Fruit fly (Drosophila melanogaster): ENCODE measurements around the gene CG42688.

Gene CG42688

DNA sequence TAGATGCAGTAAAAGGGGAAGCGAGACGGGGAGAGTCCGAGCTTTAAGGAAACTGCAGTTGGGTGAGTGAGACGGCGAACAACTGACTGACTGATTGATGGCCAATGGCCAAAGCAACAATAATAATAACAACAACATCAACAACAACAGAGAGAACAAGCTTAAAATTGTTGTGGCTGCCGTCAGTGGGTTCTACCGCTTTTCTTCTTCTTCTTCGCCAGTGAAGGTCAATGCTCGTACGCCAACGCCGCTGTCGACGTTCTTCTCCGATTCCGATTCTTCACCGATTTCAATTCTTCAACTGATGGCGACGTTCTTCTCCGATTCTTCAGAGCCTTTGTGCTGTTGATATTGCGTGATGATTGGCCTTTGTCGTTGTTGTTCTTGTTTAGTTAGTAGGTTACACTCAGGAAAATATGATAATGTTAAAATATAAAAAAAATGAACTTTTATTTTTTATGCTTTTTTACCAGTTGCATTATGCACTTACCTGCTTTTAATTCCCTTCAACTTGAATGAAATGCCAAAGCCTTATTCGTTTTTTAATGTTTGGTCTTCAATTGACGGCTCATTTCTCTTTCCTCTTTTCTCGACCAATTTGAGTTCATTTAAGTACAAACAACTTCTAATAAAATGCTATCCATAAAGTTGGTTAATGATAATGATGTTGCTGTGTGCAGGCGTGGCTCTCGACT, 40.3 kb downstream of the CG42688 start (continued):
- TF ChIP-seq CG7839 (tag; optimal IDR thresholded peaks at IDR 0.05) (peak; percentile 22), prd (optimal IDR thresholded peaks at IDR 0.05) (no peak), prd (GFP tag; IDR thresholded peaks at IDR 0.05) (0 out of 3 replicates have a peak, but pooled peaks have one; percentile 16), Side (GFP tag; optimal IDR thresholded peaks at IDR 0.05) (no peak), CG7786 (GFP tag; optimal IDR thresholded peaks at IDR 0.05) (no peak), CG4730 (GFP tag; IDR thresholded peaks at IDR 0.05) (no peak), CG1832 (GFP tag; optimal IDR thresholded peaks at IDR 0.05) (peak; percentile 13), Hand (GFP tag; optimal IDR thresholded peaks at IDR 0.05) (no peak), bcd (GFP tag; optimal IDR thresholded peaks at IDR 0.05) (no peak), run (tag; optimal IDR thresholded peaks at IDR 0.05) (no peak), CG2120 (GFP tag; optimal IDR thresholded peaks at IDR 0.05) (peak; percentile 34), cad (GFP tag; optimal IDR thresholded peaks at IDR 0.05) (no peak), gt (GFP tag; IDR thresholded peaks at IDR 0.05) (no peak), hkb (optimal IDR thresholded peaks at IDR 0.05) (no peak), hkb (GFP tag; IDR thresholded peaks at IDR 0.05) (no peak), CG4707 (GFP tag; optimal IDR thresholded peaks at IDR 0.05) (no peak), YL-1 (GFP tag; optimal IDR thresholded peaks at IDR 0.05) (no peak), CG9876 (GFP tag; optimal IDR thresholded peaks at IDR 0.05) (no peak), az2 (GFP tag; optimal IDR thresholded peaks at IDR 0.05) (no peak), Pdp1 (GFP tag; optimal IDR thresholded peaks at IDR 0.05) (peak in 1 of 2 experiments; percentile 6), Atf-2 (GFP tag; optimal IDR thresholded peaks at IDR 0.05) (no peak), H2.0 (GFP tag; IDR thresholded peaks at IDR 0.05) (no peak), CG15601 (tag; optimal IDR thresholded peaks at IDR 0.05) (no peak), p53 (GFP tag; optimal IDR thresholded peaks at IDR 0.05) (no peak), Abd-B (GFP tag; optimal IDR thresholded peaks at IDR 0.05) (no peak), CG12219 (GFP tag; optimal IDR thresholded peaks at IDR 0.05) (no peak), CG8944 (GFP tag; optimal IDR thresholded peaks at IDR 0.05) (no peak), dan (GFP tag; IDR thresholded peaks at IDR 0.05) (no peak), Stat92E (GFP tag; optimal IDR thresholded peaks at IDR 0.05) (no peak), salm (tag; optimal IDR thresholded peaks at IDR 0.05) (no peak), CG18262 (tag; optimal IDR thresholded peaks at IDR 0.05) (peak; percentile 30), cg (GFP tag; optimal IDR thresholded peaks at IDR 0.05) (no peak), Asciz (GFP tag; optimal IDR thresholded peaks at IDR 0.05) (no peak), CG14860 (GFP tag; IDR thresholded peaks at IDR 0.05; ENCODE audit: partially characterized antibody) (no peak), tx (GFP tag; optimal IDR thresholded peaks at IDR 0.05) (no peak), CG3838 (GFP tag; optimal IDR thresholded peaks at IDR 0.05) (no peak), CG13775 (GFP tag; optimal IDR thresholded peaks at IDR 0.05) (no peak), PHDP (tag; optimal IDR thresholded peaks at IDR 0.05) (peak; percentile 22), cato (GFP tag; optimal IDR thresholded peaks at IDR 0.05; ENCODE audit: borderline replicate concordance) (no peak), CrebB (tag; optimal IDR thresholded peaks at IDR 0.05) (no peak), Tbp (GFP tag; optimal IDR thresholded peaks at IDR 0.05) (no peak), sc (optimal IDR thresholded peaks at IDR 0.05) (no peak), sc (GFP tag; optimal IDR thresholded peaks at IDR 0.05) (no peak), CG13296 (GFP tag; optimal IDR thresholded peaks at IDR 0.05) (no peak), CG17385 (GFP tag; optimal IDR thresholded peaks at IDR 0.05) (peak; percentile 42), odd (GFP tag; optimal IDR thresholded peaks at IDR 0.05) (no peak), insv (GFP tag; optimal IDR thresholded peaks at IDR 0.05) (no peak), slou (GFP tag; optimal IDR thresholded peaks at IDR 0.05) (no peak), CG3281 (GFP tag; optimal IDR thresholded peaks at IDR 0.05) (peak; percentile 6), dimm (GFP tag; IDR thresholded peaks at IDR 0.05) (no peak), CG12744 (GFP tag; optimal IDR thresholded peaks at IDR 0.05) (no peak)

Measured in whole organism, embryonic.